Fruit fly (Drosophila melanogaster) whole organism, pupa: ENCODE data around the gene CG14223.

Experiments
- CG10348 ChIP-seq: fragments of 200-800 bp; sonication (Bioruptor generic); IDR thresholded peaks from 2 replicates; pipeline ENCODE4 v1.3.6; 2022; ENCODE audit warnings: missing biosample characterization, missing genetic modification characterization
- CG13204 ChIP-seq: fragments of 200-800 bp; sonication (Bioruptor generic); optimal IDR thresholded peaks from 2 replicates; lab custom pipeline; 2018; ENCODE audit warnings: missing biosample characterization, mild to moderate bottlenecking, missing genetic modification characterization, moderate library complexity
- CG34367 ChIP-seq: fragments of 200-800 bp; sonication (Bioruptor generic); optimal IDR thresholded peaks from 2 replicates; lab custom pipeline; 2018; ENCODE audit warnings: missing biosample characterization, mild to moderate bottlenecking, missing genetic modification characterization
- CG8159 ChIP-seq: fragments of 200-800 bp; sonication (Bioruptor generic); optimal IDR thresholded peaks from 3 replicates; lab custom pipeline; 2018; ENCODE audit warnings: missing biosample characterization, mild to moderate bottlenecking, missing genetic modification characterization, moderate library complexity
- D1 ChIP-seq: fragments of 200-800 bp; sonication (Bioruptor generic); optimal IDR thresholded peaks from 2 replicates; lab custom pipeline; 2018; ENCODE audit warnings: missing biosample characterization, mild to moderate bottlenecking, missing genetic modification characterization, moderate library complexity
- EcR ChIP-seq: fragments of 200-800 bp; sonication (Bioruptor generic); optimal IDR thresholded peaks from 3 replicates; lab custom pipeline; 2019; ENCODE audit warnings: missing biosample characterization, missing genetic modification characterization, mild to moderate bottlenecking, moderate library complexity, missing genetic modification reagents
- Pif1B ChIP-seq: fragments of 200-800 bp; sonication (Bioruptor generic); optimal IDR thresholded peaks from 3 replicates; lab custom pipeline; 2016; ENCODE audit warnings: missing biosample characterization, missing genetic modification characterization
- Snoo ChIP-seq: fragments of 200-800 bp; sonication (Bioruptor generic); optimal IDR thresholded peaks from 3 replicates; lab custom pipeline; 2017; ENCODE audit warnings: missing biosample characterization, mild to moderate bottlenecking, missing genetic modification characterization, inconsistent platforms
- fd96Ca ChIP-seq: fragments of 200-800 bp; sonication (Bioruptor generic); IDR thresholded peaks from 3 replicates; pipeline ENCODE4 v1.3.6; 2022; ENCODE audit warnings: missing biosample characterization, missing genetic modification characterization

- TF ChIP-seq CG10348 (GFP tag; lab: Robert Waterston, UW) (no peak), D1 (tag; lab: Kevin White, UChicago) (no peak), CG13204 (no peak), CG8159 (no peak), Pif1B (no peak), EcR (GFP tag; lab: Kevin White, UChicago) (no peak), fd96Ca (no peak), Snoo (tag; lab: Kevin White, UChicago) (no peak), CG34367 (no peak)
These were observed 40.3 kb upstream of the CG14223 start, which contains the start of the genes CG14230 and CG14232 for dm6 chrX:19704083-19704482.
